Fruit fly (Drosophila melanogaster) Kc167 (cell line): Measurements from ENCODE around the gene Ocrl.

Experiments used
- Myc ChIP-seq: fragments of >200 bp; optimal IDR thresholded peaks from 2 replicates; lab custom pipeline; 2017; ENCODE audit warnings: missing external identifiers
- Sin3A ChIP-seq: fragments of >200 bp; optimal IDR thresholded peaks from 2 replicates; lab custom pipeline; 2018; ENCODE audit warnings: missing external identifiers
- h ChIP-seq: fragments of >200 bp; optimal IDR thresholded peaks from 3 replicates; lab custom pipeline; 2018; ENCODE audit warnings: missing external identifiers
- insv ChIP-seq: fragments of >200 bp; optimal IDR thresholded peaks from 3 replicates; lab custom pipeline; 2018; ENCODE audit warnings: missing external identifiers
- psq ChIP-seq: fragments of >200 bp; optimal IDR thresholded peaks from 2 replicates; lab custom pipeline; 2017; ENCODE audit warnings: missing external identifiers
- ttk ChIP-seq: sonication (Bioruptor generic); optimal IDR thresholded peaks from 2 replicates; lab custom pipeline; 2017; ENCODE audit warnings: missing external identifiers

The Ocrl gene

DNA sequence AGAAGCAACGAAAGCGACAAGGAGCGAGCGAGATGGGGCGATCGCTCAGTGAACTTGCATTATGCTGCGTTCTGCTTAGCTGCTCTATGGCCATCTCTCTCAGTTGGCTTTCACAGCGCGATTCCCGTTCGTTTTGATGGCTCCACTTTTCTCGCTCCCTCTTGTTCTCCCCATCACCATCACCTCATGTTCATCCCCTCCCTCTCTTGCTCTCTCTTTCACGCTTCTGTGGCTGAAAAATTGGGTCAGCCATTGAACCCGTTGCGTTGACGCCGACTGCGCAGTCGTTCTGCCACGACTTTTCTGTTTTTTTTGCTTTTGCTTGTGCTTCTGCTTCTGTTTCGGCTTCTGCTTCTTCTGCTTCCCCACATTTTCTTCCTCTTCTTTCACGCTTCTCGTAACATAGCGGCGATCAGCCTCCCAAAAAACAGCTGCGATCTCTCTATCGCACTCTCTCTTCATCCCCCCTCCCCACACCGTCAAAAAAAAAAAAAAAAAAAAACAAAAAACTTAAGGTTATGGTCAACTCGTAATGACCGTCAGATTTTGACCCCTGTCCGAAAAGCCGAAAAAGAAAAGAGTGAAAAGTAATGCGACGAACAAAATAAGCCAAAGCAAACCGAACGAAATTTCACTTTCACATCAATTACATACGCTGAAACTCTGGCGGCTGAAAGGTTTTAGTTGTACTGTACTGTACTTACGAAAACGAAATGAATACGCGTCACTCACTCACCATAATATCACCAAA is 48.0 kb downstream of the Ocrl start:
- TF ChIP-seq insv (lab: Kevin White, UChicago), result no peak
- TF ChIP-seq Sin3A (lab: Kevin White, UChicago), result no peak
- no peak for TF ChIP-seq ttk (lab: Kevin White, UChicago)
- no peak for TF ChIP-seq psq
- TF ChIP-seq Myc (lab: Kevin White, UChicago), result no peak
- TF ChIP-seq h (lab: Kevin White, UChicago), result no peak

DNA sequence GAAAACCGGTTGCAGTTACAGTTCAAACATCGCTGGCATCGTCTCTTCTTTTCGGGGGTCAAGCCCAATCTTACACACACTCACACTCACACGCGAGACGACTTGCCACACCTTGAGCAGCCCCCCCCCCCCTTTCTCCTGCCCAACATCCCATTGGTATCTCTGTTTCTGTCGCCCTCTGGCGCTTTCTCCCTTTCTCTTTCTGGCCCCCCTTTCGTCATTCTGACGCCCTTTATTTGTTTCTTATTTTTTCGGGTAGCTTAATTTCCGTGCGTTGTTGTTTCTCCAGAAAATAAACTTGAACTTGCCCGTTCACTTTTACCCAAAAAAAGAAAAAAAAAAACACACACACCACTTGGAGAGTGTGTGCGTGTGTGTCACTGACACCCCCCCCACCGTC is 49.4 kb downstream of the Ocrl start:
- no peak for TF ChIP-seq psq
- TF ChIP-seq h (lab: Kevin White, UChicago), result no peak
- TF ChIP-seq ttk (lab: Kevin White, UChicago), result no peak

DNA sequence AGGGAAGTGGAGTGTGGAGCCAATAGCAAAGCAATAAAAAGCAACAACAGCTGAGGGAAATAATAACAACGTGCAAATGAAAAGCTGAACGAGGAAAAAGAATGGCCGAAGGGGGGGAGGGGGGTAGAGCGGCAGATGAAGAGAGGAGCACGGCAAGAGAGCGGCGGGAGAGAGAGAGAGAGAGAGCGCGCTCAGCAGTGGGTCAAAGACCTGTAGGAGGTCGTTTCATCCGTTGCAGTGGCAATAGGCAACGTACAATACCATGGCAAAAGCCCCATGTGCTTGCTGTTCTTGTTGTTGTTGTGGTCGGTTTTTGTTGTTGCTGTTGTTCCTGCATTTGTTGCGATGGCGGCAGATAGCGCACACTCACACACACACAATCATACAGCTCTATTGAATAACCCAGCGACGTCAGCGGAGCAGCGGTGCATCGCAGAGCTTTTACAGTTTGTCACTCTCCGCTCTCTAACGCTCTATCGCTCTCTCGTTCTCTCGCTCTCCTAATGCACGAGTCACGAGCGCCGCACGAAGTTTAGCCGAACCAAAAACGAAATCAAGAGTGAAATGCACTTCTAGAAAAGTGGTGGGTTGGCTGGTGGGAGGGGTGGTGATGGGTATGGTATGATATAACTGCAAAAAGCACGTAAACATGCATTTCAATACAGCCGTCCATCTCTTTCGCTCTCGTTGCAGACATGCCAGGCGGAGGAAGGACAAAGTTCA is 53.3 kb downstream of the Ocrl start:
- TF ChIP-seq Sin3A (lab: Kevin White, UChicago) (no peak), Myc (lab: Kevin White, UChicago) (no peak), ttk (lab: Kevin White, UChicago) (no peak), insv (lab: Kevin White, UChicago) (no peak), h (lab: Kevin White, UChicago) (no peak), psq (no peak)
